Worm (Caenorhabditis elegans): ENCODE results near the gene nhr-99.

DNA sequence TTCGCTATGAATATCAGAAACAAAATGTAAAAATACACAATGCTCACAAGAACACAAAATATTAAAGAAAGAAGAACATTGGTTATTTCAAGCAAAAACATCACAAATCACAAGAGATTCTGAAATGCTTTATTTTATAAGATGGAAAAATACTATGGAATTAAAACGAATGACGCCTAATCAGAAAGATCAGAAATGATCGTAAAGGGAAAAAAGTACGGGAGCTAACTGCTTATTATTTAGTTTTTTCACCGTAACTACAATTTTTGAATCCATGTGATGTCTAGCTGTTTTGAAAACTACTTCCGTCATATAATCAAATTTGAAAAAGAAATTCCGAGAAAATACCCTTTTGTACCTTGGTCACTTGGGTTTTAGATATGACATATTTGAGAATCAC lies 6.1 kb upstream of the nhr-99 start, which contains the start of gene srbc-57:
- TF ChIP-seq nhr-77 (tag; optimal IDR thresholded peaks at IDR 0.05) = no peak
- no peak for TF ChIP-seq snpc-4 (tag; optimal IDR thresholded peaks at IDR 0.05)
- no peak for TF ChIP-seq nhr-6 (tag; optimal IDR thresholded peaks at IDR 0.05)
- no peak for TF ChIP-seq R02D3.7 (tag; optimal IDR thresholded peaks at IDR 0.05)

Measured in whole organism, L2 larva.